Fruit fly (Drosophila melanogaster) whole organism, embryonic: ENCODE data around the gene Cyt-c1L.
A peak's percentile ranks its signal among the peaks of the same experiment; 100 is the strongest.

Experiments used
- Ada2b ChIP-seq: fragments of 200-800 bp; sonication (Bioruptor generic); IDR thresholded peaks from 2 replicates; pipeline ENCODE4 v1.3.6; 2022; ENCODE audit warnings: missing biosample characterization, missing genetic modification characterization
- Asciz ChIP-seq: fragments of 200-800 bp; sonication (Bioruptor generic); optimal IDR thresholded peaks from 2 replicates; lab custom pipeline; 2017; ENCODE audit warnings: missing biosample characterization, mild to moderate bottlenecking, missing genetic modification characterization, missing genetic modification reagents
- B-H1 ChIP-seq: fragments of 200-800 bp; sonication (Bioruptor generic); IDR thresholded peaks from 3 replicates; pipeline ENCODE4 v1.3.6; 2022; ENCODE audit warnings: missing biosample characterization, missing genetic modification characterization
- CG10462 ChIP-seq: fragments of 200-800 bp; sonication (Bioruptor generic); optimal IDR thresholded peaks from 2 replicates; lab custom pipeline; 2016; ENCODE audit warnings: missing biosample characterization, missing genetic modification characterization
- CG10959 ChIP-seq: fragments of 200-800 bp; sonication (Bioruptor generic); IDR thresholded peaks from 2 replicates; pipeline ENCODE4 v1.3.6; 2022; ENCODE audit warnings: missing biosample characterization, missing genetic modification characterization
- CG13287 ChIP-seq: fragments of 200-800 bp; sonication (Bioruptor generic); IDR thresholded peaks from 2 replicates; pipeline ENCODE4 v1.3.6; 2022; ENCODE audit warnings: missing biosample characterization, missing genetic modification characterization; ENCODE audit not compliant: partially characterized antibody
- CG14050 ChIP-seq: fragments of 200-800 bp; sonication (Bioruptor generic); IDR thresholded peaks from 3 replicates; pipeline ENCODE4 v1.3.6; 2022; ENCODE audit warnings: missing biosample characterization, missing genetic modification characterization
- CG18599 ChIP-seq: fragments of 200-800 bp; sonication (Bioruptor generic); optimal IDR thresholded peaks from 3 replicates; lab custom pipeline; 2017; ENCODE audit warnings: missing biosample characterization, missing genetic modification characterization, mild to moderate bottlenecking, moderate library complexity, missing genetic modification reagents
- CG33557 ChIP-seq: fragments of 200-800 bp; sonication (Bioruptor generic); optimal IDR thresholded peaks from 2 replicates; lab custom pipeline; 2019; ENCODE audit warnings: missing biosample characterization, mild to moderate bottlenecking, missing genetic modification characterization, moderate library complexity
- CG3995 ChIP-seq: fragments of 200-800 bp; sonication (Bioruptor generic); optimal IDR thresholded peaks from 3 replicates; lab custom pipeline; 2016; ENCODE audit warnings: missing biosample characterization, missing genetic modification characterization
- CG4360 ChIP-seq: fragments of 200-800 bp; sonication (Bioruptor generic); IDR thresholded peaks from 2 replicates; pipeline ENCODE4 v1.3.6; 2022; ENCODE audit warnings: missing biosample characterization, missing genetic modification characterization
- CG4404 ChIP-seq: fragments of 200-800 bp; sonication (Bioruptor generic); IDR thresholded peaks from 2 replicates; pipeline ENCODE4 v1.3.6; 2022; ENCODE audit warnings: missing biosample characterization, missing genetic modification characterization
- CG4707 ChIP-seq: fragments of 200-800 bp; sonication (Bioruptor generic); optimal IDR thresholded peaks from 2 replicates; lab custom pipeline; 2018; ENCODE audit warnings: missing biosample characterization, mild to moderate bottlenecking, missing genetic modification characterization, moderate library complexity
- CG5180 ChIP-seq: fragments of 200-800 bp; sonication (Bioruptor generic); optimal IDR thresholded peaks from 3 replicates; lab custom pipeline; 2017; ENCODE audit warnings: missing biosample characterization, missing genetic modification characterization, mild to moderate bottlenecking, moderate library complexity, missing genetic modification reagents
- CG6683 ChIP-seq: fragments of 200-800 bp; sonication (Bioruptor generic); optimal IDR thresholded peaks from 2 replicates; lab custom pipeline; 2017; ENCODE audit warnings: missing biosample characterization, mild to moderate bottlenecking, missing genetic modification characterization, missing genetic modification reagents
- CG8388 ChIP-seq: fragments of 200-800 bp; sonication (Bioruptor generic); optimal IDR thresholded peaks from 2 replicates; lab custom pipeline; 2019; ENCODE audit warnings: missing biosample characterization, mild to moderate bottlenecking, missing genetic modification characterization, moderate library complexity
- CG8478 ChIP-seq: fragments of >200 bp; optimal IDR thresholded peaks from 2 replicates; lab custom pipeline; 2018
- ERR ChIP-seq: fragments of 200-800 bp; sonication (Bioruptor generic); optimal IDR thresholded peaks from 2 replicates; lab custom pipeline; 2016; ENCODE audit warnings: missing biosample characterization, missing genetic modification characterization
- Eip74EF ChIP-seq, 2 experiments: fragments of 200-800 bp in 1 of 2; fragments of >200 bp in 1 of 2; sonication (Bioruptor generic) in 1 of 2; optimal IDR thresholded peaks; 2 replicates each; lab custom pipeline; 2017 to 2019; ENCODE audit warnings: missing biosample characterization in 2 of 2, missing genetic modification characterization in 2 of 2, mild to moderate bottlenecking in 1 of 2, moderate library complexity in 1 of 2
- H15 ChIP-seq: fragments of 200-800 bp; sonication (Bioruptor generic); IDR thresholded peaks from 3 replicates; pipeline ENCODE4 v1.3.6; 2022; ENCODE audit warnings: missing biosample characterization, missing genetic modification characterization
- HHEX ChIP-seq: fragments of 200-800 bp; sonication (Bioruptor generic); optimal IDR thresholded peaks from 3 replicates; lab custom pipeline; 2017; ENCODE audit warnings: missing biosample characterization, mild to moderate bottlenecking, missing genetic modification characterization, missing genetic modification reagents
- Hr78 ChIP-seq, 2 experiments: fragments of 200-800 bp in 1 of 2; fragments of >200 bp in 1 of 2; sonication (Bioruptor generic) in 1 of 2; optimal IDR thresholded peaks; 2 replicates each; lab custom pipeline; 2017 to 2019; ENCODE audit warnings: missing biosample characterization in 2 of 2, missing genetic modification characterization in 2 of 2, mild to moderate bottlenecking in 1 of 2, moderate library complexity in 1 of 2
- Neu2 ChIP-seq: fragments of 200-800 bp; sonication (Bioruptor generic); optimal IDR thresholded peaks from 3 replicates; lab custom pipeline; 2016; ENCODE audit warnings: missing biosample characterization, missing genetic modification characterization, borderline replicate concordance
- Sox100B ChIP-seq: fragments of 200-800 bp; sonication (Bioruptor generic); optimal IDR thresholded peaks from 3 replicates; lab custom pipeline; 2018; ENCODE audit warnings: missing biosample characterization, mild to moderate bottlenecking, missing genetic modification characterization
- Sox102F ChIP-seq: fragments of 200-800 bp; sonication (Bioruptor generic); optimal IDR thresholded peaks from 2 replicates; lab custom pipeline; 2018; ENCODE audit warnings: missing biosample characterization, mild to moderate bottlenecking, missing genetic modification characterization, moderate library complexity
- Vsx1 ChIP-seq: fragments of 200-800 bp; sonication (Bioruptor generic); optimal IDR thresholded peaks from 2 replicates; lab custom pipeline; 2017; ENCODE audit warnings: missing biosample characterization, mild to moderate bottlenecking, missing genetic modification characterization, missing genetic modification reagents
- ap ChIP-seq: fragments of 200-800 bp; sonication (Bioruptor generic); IDR thresholded peaks from 2 replicates; pipeline ENCODE4 v1.3.6; 2022; ENCODE audit warnings: missing biosample characterization, missing genetic modification characterization
- bigmax ChIP-seq: fragments of 200-800 bp; sonication (Bioruptor generic); optimal IDR thresholded peaks from 2 replicates; lab custom pipeline; 2018; ENCODE audit warnings: missing biosample characterization, mild to moderate bottlenecking, missing genetic modification characterization
- br ChIP-seq: fragments of >200 bp; optimal IDR thresholded peaks from 2 replicates; lab custom pipeline; 2017
- cg ChIP-seq: fragments of 200-800 bp; sonication (Bioruptor generic); optimal IDR thresholded peaks from 3 replicates; lab custom pipeline; 2019; ENCODE audit warnings: missing biosample characterization, mild to moderate bottlenecking, missing genetic modification characterization, moderate library complexity
- emc ChIP-seq: fragments of 200-800 bp; sonication (Bioruptor generic); optimal IDR thresholded peaks from 2 replicates; lab custom pipeline; 2016; ENCODE audit warnings: missing biosample characterization, missing genetic modification characterization
- ewg ChIP-seq: fragments of 200-800 bp; sonication (Bioruptor generic); optimal IDR thresholded peaks from 3 replicates; lab custom pipeline; 2017; ENCODE audit warnings: mild to moderate bottlenecking, missing biosample characterization, missing genetic modification reagents, missing genetic modification characterization
- ftz-f1 ChIP-seq: fragments of 200-800 bp; sonication (Bioruptor generic); optimal IDR thresholded peaks from 2 replicates; lab custom pipeline; 2016; ENCODE audit warnings: missing biosample characterization, missing genetic modification characterization
- gcm ChIP-seq: fragments of 200-800 bp; sonication (Bioruptor generic); optimal IDR thresholded peaks from 2 replicates; lab custom pipeline; 2019; ENCODE audit warnings: missing biosample characterization, mild to moderate bottlenecking, missing genetic modification characterization, moderate library complexity
- grau ChIP-seq: fragments of 200-800 bp; optimal IDR thresholded peaks from 3 replicates; lab custom pipeline; 2019; ENCODE audit warnings: missing biosample characterization, mild to moderate bottlenecking, missing genetic modification characterization, moderate library complexity
- grn ChIP-seq: fragments of 200-800 bp; sonication (Bioruptor generic); optimal IDR thresholded peaks from 3 replicates; lab custom pipeline; 2017; ENCODE audit warnings: missing biosample characterization, missing genetic modification characterization
- h ChIP-seq: fragments of >200 bp; optimal IDR thresholded peaks from 2 replicates; lab custom pipeline; 2017
- inv ChIP-seq: fragments of 200-800 bp; sonication (Bioruptor generic); IDR thresholded peaks from 2 replicates; pipeline ENCODE4 v1.3.6; 2022; ENCODE audit warnings: missing biosample characterization, missing genetic modification characterization; ENCODE audit not compliant: partially characterized antibody
- kah ChIP-seq: fragments of 200-800 bp; sonication (Bioruptor generic); optimal IDR thresholded peaks from 2 replicates; lab custom pipeline; 2018; ENCODE audit warnings: missing biosample characterization, mild to moderate bottlenecking, missing genetic modification characterization
- lilli ChIP-seq: fragments of 200-800 bp; sonication (Bioruptor generic); optimal IDR thresholded peaks from 3 replicates; lab custom pipeline; 2016; ENCODE audit warnings: missing biosample characterization, missing genetic modification characterization
- lmd ChIP-seq: fragments of 200-800 bp; sonication (Bioruptor generic); IDR thresholded peaks from 2 replicates; pipeline ENCODE4 v1.3.6; 2022; ENCODE audit warnings: missing biosample characterization, missing genetic modification characterization
- mirr ChIP-seq: fragments of 200-800 bp; sonication (Bioruptor generic); optimal IDR thresholded peaks from 3 replicates; lab custom pipeline; 2018; ENCODE audit warnings: missing biosample characterization, mild to moderate bottlenecking, missing genetic modification characterization
- nerfin-2 ChIP-seq: fragments of 200-800 bp; sonication (Bioruptor generic); IDR thresholded peaks from 2 replicates; pipeline ENCODE4 v1.3.6; 2022; ENCODE audit warnings: missing biosample characterization, missing genetic modification characterization; ENCODE audit not compliant: partially characterized antibody
- nmo ChIP-seq: fragments of 200-800 bp; sonication (Bioruptor generic); optimal IDR thresholded peaks from 2 replicates; lab custom pipeline; 2018; ENCODE audit warnings: missing biosample characterization, mild to moderate bottlenecking, missing genetic modification characterization, moderate library complexity
- pho ChIP-seq: fragments of 200-800 bp; sonication (Bioruptor generic); optimal IDR thresholded peaks from 2 replicates; lab custom pipeline; 2016; ENCODE audit warnings: missing biosample characterization, missing genetic modification characterization
- salm ChIP-seq: fragments of 200-800 bp; sonication (Bioruptor generic); optimal IDR thresholded peaks from 2 replicates; lab custom pipeline; 2018; ENCODE audit warnings: missing biosample characterization, mild to moderate bottlenecking, missing genetic modification characterization
- sd ChIP-seq: fragments of 200-800 bp; sonication (Bioruptor generic); optimal IDR thresholded peaks from 3 replicates; lab custom pipeline; 2018; ENCODE audit warnings: missing biosample characterization, mild to moderate bottlenecking, missing genetic modification characterization, moderate library complexity
- slou ChIP-seq: fragments of 200-800 bp; sonication (Bioruptor generic); optimal IDR thresholded peaks from 3 replicates; lab custom pipeline; 2016; ENCODE audit warnings: missing biosample characterization, missing genetic modification characterization
- tin ChIP-seq: fragments of 200-800 bp; sonication (Bioruptor generic); optimal IDR thresholded peaks from 3 replicates; lab custom pipeline; 2016; ENCODE audit warnings: missing biosample characterization, missing genetic modification characterization
- trh ChIP-seq: fragments of 200-800 bp; sonication (Bioruptor generic); optimal IDR thresholded peaks from 2 replicates; lab custom pipeline; 2016; ENCODE audit warnings: missing biosample characterization, missing genetic modification characterization
- yki ChIP-seq: fragments of >200 bp; optimal IDR thresholded peaks from 3 replicates; lab custom pipeline; 2018

Gene Cyt-c1L

DNA sequence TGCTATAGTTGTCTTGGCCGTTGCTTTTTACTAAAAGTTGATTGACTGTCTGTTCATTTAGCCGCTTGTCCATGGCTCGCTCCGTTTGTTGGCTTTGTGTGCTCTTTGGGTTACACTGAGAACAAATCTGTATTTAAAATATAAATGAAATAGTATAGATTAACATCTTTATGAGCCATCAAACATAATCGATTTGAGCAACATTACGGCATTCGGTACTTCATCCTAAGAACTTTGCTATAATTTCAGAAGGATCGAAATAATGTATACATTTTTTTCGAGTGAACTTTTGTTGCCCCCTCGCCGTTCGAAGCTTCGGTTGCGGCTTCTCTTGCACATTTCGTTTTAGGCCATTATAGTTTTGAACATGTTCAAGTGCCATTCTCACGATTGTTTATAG lies 4.1 kb upstream of the Cyt-c1L start (continued):
- TF ChIP-seq CG10462 (GFP tag; lab: Kevin White, UChicago) (no peak), CG18599 (GFP tag; lab: Kevin White, UChicago) (peak; percentile 50), B-H1 (peak; percentile 59; the same call in 2 of the 3 replicates), ap (GFP tag; lab: Robert Waterston, UW) (peak; percentile 53), cg (GFP tag; lab: Kevin White, UChicago) (no peak), Eip74EF (GFP tag; optimal IDR thresholded peaks at IDR 0.05; lab: Kevin White, UChicago) (peak in 1 of 2 experiments; percentile 71), slou (GFP tag; lab: Kevin White, UChicago) (no peak), Sox102F (GFP tag; lab: Kevin White, UChicago) (peak; percentile 89), CG4707 (GFP tag; lab: Kevin White, UChicago) (peak; percentile 71), grau (tag; lab: Kevin White, UChicago) (peak; percentile 70), br (lab: Kevin White, UChicago) (no peak), gcm (GFP tag; lab: Kevin White, UChicago) (peak; percentile 73), salm (tag; lab: Kevin White, UChicago) (peak; percentile 40), tin (GFP tag; lab: Kevin White, UChicago) (peak; percentile 66), nmo (peak; percentile 76), lilli (GFP tag; lab: Kevin White, UChicago) (peak; percentile 34), CG4360 (no peak), emc (no peak), lmd (GFP tag; lab: Robert Waterston, UW) (peak; percentile 68), kah (GFP tag; lab: Kevin White, UChicago) (peak; percentile 42), bigmax (GFP tag; lab: Kevin White, UChicago) (no peak), yki (lab: Kevin White, UChicago) (no peak), CG4404 (GFP tag; lab: Robert Waterston, UW) (no peak), CG8388 (peak; percentile 77), CG5180 (peak; percentile 58), CG14050 (GFP tag; lab: Robert Waterston, UW) (peak; percentile 29; the same call in 1 of the 3 replicates), ewg (GFP tag; lab: Kevin White, UChicago) (peak; percentile 60), ERR (GFP tag; lab: Kevin White, UChicago) (no peak), CG13287 (no peak), trh (GFP tag; lab: Kevin White, UChicago) (no peak), HHEX (GFP tag; lab: Kevin White, UChicago) (peak; percentile 69), CG6683 (peak; percentile 29), h (lab: Kevin White, UChicago) (no peak), Asciz (GFP tag; lab: Kevin White, UChicago) (peak; percentile 66), Vsx1 (GFP tag; lab: Kevin White, UChicago) (peak; percentile 27), grn (no peak), CG8478 (no peak), sd (tag; lab: Kevin White, UChicago) (peak; percentile 9), nerfin-2 (GFP tag; lab: Robert Waterston, UW) (no peak), CG3995 (no peak), Sox100B (GFP tag; lab: Kevin White, UChicago) (peak; percentile 59), ftz-f1 (GFP tag; lab: Kevin White, UChicago) (no peak), mirr (GFP tag; lab: Kevin White, UChicago) (no peak), inv (GFP tag; lab: Robert Waterston, UW) (no peak), pho (GFP tag; lab: Kevin White, UChicago) (no peak), Ada2b (GFP tag; lab: Robert Waterston, UW) (peak; percentile 66), Neu2 (GFP tag; lab: Kevin White, UChicago) (no peak), Hr78 (GFP tag; optimal IDR thresholded peaks at IDR 0.05; lab: Kevin White, UChicago) (peak in 1 of 2 experiments; percentile 36), CG33557 (GFP tag; lab: Kevin White, UChicago) (peak; percentile 14), CG10959 (GFP tag; lab: Robert Waterston, UW) (no peak), H15 (GFP tag; lab: Robert Waterston, UW) (peak; percentile 60)
